Worm (Caenorhabditis elegans) whole organism, late embryonic: Measurements from ENCODE around the gene srh-220.

Source experiments
- T23F11.4 ChIP-seq: fragments of 200-800 bp; sonication (Bioruptor generic); optimal IDR thresholded peaks from 2 replicates; lab custom pipeline; 2018; ENCODE audit warnings: mild to moderate bottlenecking, missing genetic modification characterization, missing compliant biosample characterization
- ceh-31 ChIP-seq: sonication (generic microtip); optimal IDR thresholded peaks from 2 replicates; lab custom pipeline; 2016; ENCODE audit warnings: missing genetic modification characterization, missing compliant biosample characterization
- elt-2 ChIP-seq: sonication (generic microtip); optimal IDR thresholded peaks from 2 replicates; lab custom pipeline; 2016; ENCODE audit warnings: missing genetic modification reagents, missing genetic modification characterization, missing compliant biosample characterization
- fkh-10 ChIP-seq: fragments of 150-350 bp; optimal IDR thresholded peaks from 2 replicates; lab custom pipeline; 2014; ENCODE audit warnings: missing biosample characterization, missing genetic modification reagents, missing genetic modification characterization
- pqm-1 ChIP-seq: sonication (generic microtip); optimal IDR thresholded peaks from 2 replicates; lab custom pipeline; 2016; ENCODE audit warnings: missing genetic modification characterization, missing compliant biosample characterization
- rnt-1 ChIP-seq: sonication (generic microtip); optimal IDR thresholded peaks from 2 replicates; lab custom pipeline; 2016; ENCODE audit warnings: missing genetic modification characterization, missing compliant biosample characterization
- unc-3 ChIP-seq, 2 experiments: fragments of 200-800 bp in 1 of 2; sonication (Bioruptor generic) in 1 of 2; sonication (generic microtip) in 1 of 2; conservative IDR thresholded peaks in 1 of 2; optimal IDR thresholded peaks in 1 of 2; 2 replicates each; pipeline versions ENCODE4 v1.3.6 to Lab custom; 2016 to 2022; ENCODE audit warnings: missing compliant biosample characterization in 2 of 2, missing genetic modification characterization in 2 of 2, missing genetic modification reagents in 1 of 2

DNA sequence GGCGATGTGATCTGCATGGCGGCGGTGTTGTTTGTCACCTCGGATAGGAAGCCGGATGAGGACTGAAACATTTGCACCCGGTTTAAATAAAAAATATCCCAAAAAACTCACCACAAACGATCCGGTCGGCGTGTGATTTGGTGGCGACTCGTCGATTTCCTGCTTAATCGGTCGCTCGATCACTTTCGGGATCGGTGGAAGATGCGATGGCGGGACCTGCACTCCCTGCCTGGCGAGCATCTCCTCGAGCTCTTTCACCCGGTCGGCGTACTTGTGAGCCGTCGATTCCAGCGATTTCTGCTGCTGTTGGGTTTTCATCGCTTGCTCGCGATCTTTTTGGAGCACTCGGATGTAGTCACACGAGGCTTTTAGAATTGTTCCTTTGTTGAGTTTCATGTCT is 38.9 kb upstream of the srh-220 start:
- TF ChIP-seq ceh-31 (no peak), T23F11.4 (no peak), elt-2 (tag; lab: Kevin White, UChicago) (no peak), pqm-1 (tag; lab: Kevin White, UChicago) (no peak), rnt-1 (tag; lab: Kevin White, UChicago) (no peak), unc-3 (GFP tag; conservative IDR thresholded peaks at IDR 0.05; lab: Robert Waterston, UW) (no peak), unc-3 (tag; optimal IDR thresholded peaks at IDR 0.05; lab: Kevin White, UChicago) (no peak), fkh-10 (GFP tag; lab: Kevin White, UChicago) (no peak)
